Fruit fly (Drosophila melanogaster) whole organism, embryonic: ENCODE results near the gene CG12096.

ENCODE experiments used
- CG10565 ChIP-seq: fragments of 200-800 bp; sonication (Bioruptor generic); optimal IDR thresholded peaks from 3 replicates; lab custom pipeline; 2016; ENCODE audit warnings: missing biosample characterization, mild to moderate bottlenecking, missing genetic modification characterization
- CG8388 ChIP-seq: fragments of 200-800 bp; sonication (Bioruptor generic); optimal IDR thresholded peaks from 2 replicates; lab custom pipeline; 2019; ENCODE audit warnings: missing biosample characterization, mild to moderate bottlenecking, missing genetic modification characterization, moderate library complexity
- CG8924 ChIP-seq: fragments of 200-800 bp; optimal IDR thresholded peaks from 3 replicates; lab custom pipeline; 2019; ENCODE audit warnings: missing biosample characterization, mild to moderate bottlenecking, missing genetic modification characterization, moderate library complexity
- Dfd ChIP-seq, 2 experiments: fragments of >200 bp; optimal IDR thresholded peaks; 2 replicates each; lab custom pipeline; 2017; ENCODE audit warnings: missing biosample characterization in 2 of 2, missing genetic modification characterization in 2 of 2
- Sry-δ ChIP-seq: fragments of 200-800 bp; sonication (Bioruptor generic); optimal IDR thresholded peaks from 2 replicates; lab custom pipeline; 2016; ENCODE audit warnings: missing biosample characterization, missing genetic modification characterization
- caup ChIP-seq: fragments of 200-800 bp; sonication (Bioruptor generic); optimal IDR thresholded peaks from 3 replicates; lab custom pipeline; 2017; ENCODE audit warnings: missing biosample characterization, mild to moderate bottlenecking, missing genetic modification characterization, moderate library complexity; ENCODE audit not compliant: severe bottlenecking
- gce ChIP-seq: fragments of 200-800 bp; sonication (Bioruptor generic); IDR thresholded peaks from 3 replicates; pipeline ENCODE4 v1.3.6; 2022; ENCODE audit warnings: missing biosample characterization, missing genetic modification characterization

DNA sequence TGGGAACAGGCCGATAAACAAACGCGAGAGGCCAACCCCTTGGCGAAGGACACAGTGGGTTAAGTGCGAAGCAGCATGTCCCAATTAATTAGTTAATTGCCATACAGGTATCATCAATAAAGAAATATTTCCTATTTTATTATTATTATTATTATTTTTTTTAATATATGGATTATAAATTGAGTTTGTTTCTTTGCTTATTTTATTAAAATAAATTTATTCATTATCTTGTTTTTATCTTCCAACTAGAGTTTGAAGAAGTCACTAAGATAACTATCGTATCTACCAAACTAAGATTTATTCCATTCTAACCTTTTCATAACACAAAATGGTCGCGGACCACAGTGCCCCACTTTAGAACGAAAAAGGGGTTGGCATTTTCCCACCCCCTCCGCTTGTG lies 48.7 kb downstream of the CG12096 start:
- TF ChIP-seq CG8388 (no peak), Dfd (GFP tag; optimal IDR thresholded peaks at IDR 0.05; lab: Kevin White, UChicago) (no peak), gce (GFP tag; lab: Robert Waterston, UW) (no peak), CG8924 (tag; lab: Kevin White, UChicago) (peak; percentile 48), caup (GFP tag; lab: Kevin White, UChicago) (peak; percentile 16), Sry-δ (GFP tag; lab: Kevin White, UChicago) (no peak), CG10565 (GFP tag; lab: Kevin White, UChicago) (no peak)
